Worm (Caenorhabditis elegans) whole organism, L2 larva: ENCODE measurements around the gene tag-115.
A peak's percentile ranks its signal among the peaks of the same experiment; 100 is the strongest.

Experiments
- F13H6.1 ChIP-seq: sonication (generic microtip); optimal IDR thresholded peaks from 2 replicates; lab custom pipeline; 2016; ENCODE audit warnings: missing genetic modification characterization, missing compliant biosample characterization
- ceh-82 ChIP-seq: fragments of 150-350 bp; optimal IDR thresholded peaks from 2 replicates; lab custom pipeline; 2014; ENCODE audit warnings: missing biosample characterization, missing genetic modification characterization
- elt-1 ChIP-seq: fragments of 150-350 bp; optimal IDR thresholded peaks from 2 replicates; lab custom pipeline; 2014; ENCODE audit warnings: missing biosample characterization, missing genetic modification characterization
- lin-11 ChIP-seq: fragments of 150-350 bp; sonication (generic microtip); optimal IDR thresholded peaks from 2 replicates; lab custom pipeline; 2014; ENCODE audit warnings: missing biosample characterization, missing genetic modification characterization, inconsistent platforms, mixed read lengths
- nhr-11 ChIP-seq: fragments of 150-350 bp; optimal IDR thresholded peaks from 2 replicates; lab custom pipeline; 2014; ENCODE audit warnings: missing biosample characterization, missing genetic modification characterization
- nhr-21 ChIP-seq: fragments of 150-350 bp; optimal IDR thresholded peaks from 2 replicates; lab custom pipeline; 2014; ENCODE audit warnings: missing biosample characterization, missing genetic modification characterization
- nhr-237 ChIP-seq: fragments of 150-350 bp; optimal IDR thresholded peaks from 2 replicates; lab custom pipeline; 2014; ENCODE audit warnings: missing biosample characterization, missing genetic modification characterization
- nhr-77 ChIP-seq: fragments of 150-350 bp; optimal IDR thresholded peaks from 2 replicates; lab custom pipeline; 2014; ENCODE audit warnings: missing biosample characterization, missing genetic modification characterization
- skn-1 ChIP-seq: sonication (generic microtip); optimal IDR thresholded peaks from 2 replicates; lab custom pipeline; 2017; ENCODE audit warnings: missing biosample characterization, missing genetic modification characterization
- snpc-4 ChIP-seq: fragments of 150-350 bp; optimal IDR thresholded peaks from 2 replicates; lab custom pipeline; 2014; ENCODE audit warnings: missing biosample characterization, missing genetic modification characterization
- ztf-4 ChIP-seq: fragments of 150-350 bp; optimal IDR thresholded peaks from 2 replicates; lab custom pipeline; 2014; ENCODE audit warnings: missing biosample characterization, missing genetic modification characterization

DNA sequence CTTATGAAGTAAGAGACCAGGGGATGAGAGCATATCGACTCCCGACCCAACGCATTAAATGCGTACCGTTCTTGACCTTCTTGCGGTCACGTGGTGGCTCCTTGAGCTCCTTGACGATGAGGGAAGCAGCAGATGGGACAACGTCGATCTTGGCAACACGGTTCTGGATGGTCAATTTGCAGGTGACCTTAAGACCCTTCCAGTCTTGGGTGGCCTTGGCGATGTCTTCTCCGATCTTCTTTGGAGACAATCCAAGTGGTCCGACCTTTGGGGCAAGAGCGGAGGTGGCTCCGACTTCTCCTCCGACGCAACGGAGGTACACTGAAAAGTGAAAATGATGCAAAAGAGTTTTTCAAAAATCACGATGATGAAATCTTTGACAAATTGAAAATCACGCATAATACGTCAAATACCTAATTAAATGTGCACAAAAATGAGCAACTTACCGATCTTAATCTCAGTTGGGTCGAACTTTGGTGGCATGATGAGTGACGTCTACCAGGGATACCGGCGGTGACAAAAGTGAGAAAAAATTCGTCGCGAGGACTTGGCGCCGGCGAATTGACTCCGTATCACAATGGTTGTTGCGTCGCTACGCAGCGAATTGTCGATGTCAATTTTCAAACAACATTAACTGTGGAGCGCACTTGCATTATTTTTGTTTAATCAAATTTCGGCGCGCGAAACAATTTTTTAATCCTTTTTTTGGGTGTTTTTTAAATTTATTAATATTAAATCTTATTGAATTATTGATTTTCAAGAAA, 1.0 kb upstream of the tag-115 start, which contains the start of gene rpl-12:
- peak; percentile 97 for TF ChIP-seq F13H6.1 (tag; lab: Kevin White, UChicago)
- peak; percentile 88 for TF ChIP-seq skn-1 (tag; lab: Kevin White, UChicago)
- peak; percentile 99 for TF ChIP-seq ztf-4
- peak; percentile 85 for TF ChIP-seq nhr-77 (tag; lab: Kevin White, UChicago)
- peak; percentile 23 for TF ChIP-seq elt-1
- TF ChIP-seq nhr-21 (tag; lab: Kevin White, UChicago), result peak; percentile 99
- peak; percentile 85 for TF ChIP-seq ceh-82 (tag; lab: Kevin White, UChicago)
- TF ChIP-seq nhr-237, result peak; percentile 89
- no peak for TF ChIP-seq nhr-11 (tag; lab: Kevin White, UChicago)
- TF ChIP-seq snpc-4 (tag; lab: Kevin White, UChicago), result peak; percentile 91
- peak; percentile 99 for TF ChIP-seq lin-11
